Fruit fly (Drosophila melanogaster) whole organism, embryonic: ENCODE results near the gene CG31875.

Source experiments
- ATbp ChIP-seq: fragments of 200-800 bp; sonication (Bioruptor generic); optimal IDR thresholded peaks from 2 replicates; lab custom pipeline; 2017; ENCODE audit warnings: missing biosample characterization, mild to moderate bottlenecking, missing genetic modification characterization, missing genetic modification reagents
- Ada2b ChIP-seq: fragments of 200-800 bp; sonication (Bioruptor generic); IDR thresholded peaks from 2 replicates; pipeline ENCODE4 v1.3.6; 2022; ENCODE audit warnings: missing biosample characterization, missing genetic modification characterization
- Bgb ChIP-seq: fragments of 200-800 bp; sonication (Bioruptor generic); IDR thresholded peaks from 2 replicates; pipeline ENCODE4 v1.3.6; 2022; ENCODE audit warnings: missing biosample characterization, missing genetic modification characterization; ENCODE audit not compliant: partially characterized antibody
- CG10209 ChIP-seq: fragments of 200-800 bp; sonication (Bioruptor generic); optimal IDR thresholded peaks from 3 replicates; lab custom pipeline; 2017; ENCODE audit warnings: missing biosample characterization, mild to moderate bottlenecking, missing genetic modification characterization, missing genetic modification reagents
- CG10267 ChIP-seq: fragments of 200-800 bp; sonication (Bioruptor generic); optimal IDR thresholded peaks from 2 replicates; lab custom pipeline; 2018; ENCODE audit warnings: missing biosample characterization, mild to moderate bottlenecking, missing genetic modification characterization, moderate library complexity
- CG10274 ChIP-seq: fragments of 200-800 bp; sonication (Bioruptor generic); optimal IDR thresholded peaks from 3 replicates; lab custom pipeline; 2017; ENCODE audit warnings: missing biosample characterization, mild to moderate bottlenecking, missing genetic modification characterization
- CG10321 ChIP-seq: fragments of 200-800 bp; sonication (Bioruptor generic); IDR thresholded peaks from 2 replicates; pipeline ENCODE4 v1.3.6; 2022; ENCODE audit warnings: missing biosample characterization, missing genetic modification characterization
- CG11247 ChIP-seq: fragments of 200-800 bp; sonication (Bioruptor generic); IDR thresholded peaks from 2 replicates; pipeline ENCODE4 v1.3.6; 2022; ENCODE audit warnings: missing biosample characterization, missing genetic modification characterization
- CG11560 ChIP-seq: fragments of 200-800 bp; sonication (Bioruptor generic); IDR thresholded peaks from 3 replicates; pipeline ENCODE4 v1.3.6; 2022; ENCODE audit warnings: missing biosample characterization, missing genetic modification characterization
- CG12219 ChIP-seq: fragments of 200-800 bp; sonication (Bioruptor generic); optimal IDR thresholded peaks from 3 replicates; lab custom pipeline; 2018; ENCODE audit warnings: missing biosample characterization, mild to moderate bottlenecking, missing genetic modification characterization
- CG1233 ChIP-seq: fragments of 200-800 bp; sonication (Bioruptor generic); optimal IDR thresholded peaks from 4 replicates; lab custom pipeline; 2018; ENCODE audit warnings: missing biosample characterization, mild to moderate bottlenecking, missing genetic modification characterization
- CG13287 ChIP-seq: fragments of 200-800 bp; sonication (Bioruptor generic); IDR thresholded peaks from 2 replicates; pipeline ENCODE4 v1.3.6; 2022; ENCODE audit warnings: missing biosample characterization, missing genetic modification characterization; ENCODE audit not compliant: partially characterized antibody
- CG18011 ChIP-seq: fragments of 200-800 bp; sonication (Bioruptor generic); optimal IDR thresholded peaks from 2 replicates; lab custom pipeline; 2017; ENCODE audit warnings: missing biosample characterization, missing genetic modification characterization, mild to moderate bottlenecking, moderate library complexity, missing genotype
- CG2116 ChIP-seq: fragments of 200-800 bp; sonication (Bioruptor generic); optimal IDR thresholded peaks from 3 replicates; lab custom pipeline; 2018; ENCODE audit warnings: missing biosample characterization, mild to moderate bottlenecking, missing genetic modification characterization
- CG30020 ChIP-seq: fragments of 200-800 bp; optimal IDR thresholded peaks from 2 replicates; lab custom pipeline; 2019; ENCODE audit warnings: missing biosample characterization, mild to moderate bottlenecking, missing genetic modification characterization, moderate library complexity
- CG32772 ChIP-seq: fragments of 200-800 bp; sonication (Bioruptor generic); IDR thresholded peaks from 2 replicates; pipeline ENCODE4 v1.3.6; 2022; ENCODE audit warnings: missing biosample characterization, missing genetic modification characterization
- CG3407 ChIP-seq: fragments of 200-800 bp; sonication (Bioruptor generic); optimal IDR thresholded peaks from 2 replicates; lab custom pipeline; 2018; ENCODE audit warnings: missing biosample characterization, mild to moderate bottlenecking, missing genetic modification characterization
- CG34376 ChIP-seq: fragments of 200-800 bp; sonication (Bioruptor generic); optimal IDR thresholded peaks from 2 replicates; lab custom pipeline; 2018; ENCODE audit warnings: missing biosample characterization, mild to moderate bottlenecking, missing genetic modification characterization
- CG4360 ChIP-seq: fragments of 200-800 bp; sonication (Bioruptor generic); IDR thresholded peaks from 2 replicates; pipeline ENCODE4 v1.3.6; 2022; ENCODE audit warnings: missing biosample characterization, missing genetic modification characterization
- CG7556 ChIP-seq: fragments of 200-800 bp; sonication (Bioruptor generic); optimal IDR thresholded peaks from 2 replicates; lab custom pipeline; 2017; ENCODE audit warnings: missing biosample characterization, mild to moderate bottlenecking, missing genetic modification characterization
- CG7987 ChIP-seq: fragments of 200-800 bp; sonication (Bioruptor generic); optimal IDR thresholded peaks from 2 replicates; lab custom pipeline; 2018; ENCODE audit warnings: missing biosample characterization, mild to moderate bottlenecking, missing genetic modification characterization, moderate library complexity
- CG8765 ChIP-seq: fragments of 200-800 bp; sonication (Bioruptor generic); IDR thresholded peaks from 2 replicates; pipeline ENCODE4 v1.3.6; 2022; ENCODE audit warnings: missing biosample characterization, missing genetic modification characterization
- CG9817 ChIP-seq: fragments of 200-800 bp; sonication (Bioruptor generic); optimal IDR thresholded peaks from 2 replicates; lab custom pipeline; 2018; ENCODE audit warnings: missing biosample characterization, mild to moderate bottlenecking, missing genetic modification characterization, moderate library complexity
- Camta ChIP-seq: fragments of 200-800 bp; sonication (Bioruptor generic); optimal IDR thresholded peaks from 2 replicates; lab custom pipeline; 2016; ENCODE audit warnings: missing biosample characterization, missing genetic modification characterization
- D19B ChIP-seq: fragments of 200-800 bp; sonication (Bioruptor generic); optimal IDR thresholded peaks from 2 replicates; lab custom pipeline; 2017; ENCODE audit warnings: missing biosample characterization, mild to moderate bottlenecking, missing genetic modification characterization
- Dek ChIP-seq: fragments of 200-800 bp; sonication (Bioruptor generic); optimal IDR thresholded peaks from 3 replicates; lab custom pipeline; 2019; ENCODE audit warnings: missing biosample characterization, mild to moderate bottlenecking, missing genetic modification characterization, moderate library complexity
- Dip2 ChIP-seq: fragments of 200-800 bp; sonication (Bioruptor generic); IDR thresholded peaks from 2 replicates; pipeline ENCODE4 v1.3.6; 2022; ENCODE audit warnings: missing biosample characterization, missing genetic modification characterization
- Drgx ChIP-seq: fragments of 200-800 bp; sonication (Bioruptor generic); IDR thresholded peaks from 2 replicates; pipeline ENCODE4 v1.3.6; 2022; ENCODE audit warnings: missing biosample characterization, missing genetic modification characterization
- ERR ChIP-seq: fragments of 200-800 bp; sonication (Bioruptor generic); optimal IDR thresholded peaks from 2 replicates; lab custom pipeline; 2016; ENCODE audit warnings: missing biosample characterization, missing genetic modification characterization
- Fer3 ChIP-seq: fragments of 200-800 bp; sonication (Bioruptor generic); optimal IDR thresholded peaks from 2 replicates; lab custom pipeline; 2018; ENCODE audit warnings: missing biosample characterization, mild to moderate bottlenecking, missing genetic modification characterization, moderate library complexity
- H2.0 ChIP-seq: fragments of 200-800 bp; sonication (Bioruptor generic); IDR thresholded peaks from 2 replicates; pipeline ENCODE4 v1.3.6; 2022; ENCODE audit warnings: missing biosample characterization, missing genetic modification characterization
- Hmr ChIP-seq: fragments of 200-800 bp; sonication (Bioruptor generic); optimal IDR thresholded peaks from 3 replicates; lab custom pipeline; 2017; ENCODE audit warnings: mild to moderate bottlenecking, missing biosample characterization, missing genetic modification reagents, missing genetic modification characterization
- Max ChIP-seq: fragments of 200-800 bp; sonication (Bioruptor generic); optimal IDR thresholded peaks from 2 replicates; lab custom pipeline; 2016; ENCODE audit warnings: missing biosample characterization, mild to moderate bottlenecking, missing genetic modification characterization
- NfI ChIP-seq: fragments of 200-800 bp; sonication (Bioruptor generic); optimal IDR thresholded peaks from 3 replicates; lab custom pipeline; 2018; ENCODE audit warnings: missing biosample characterization, mild to moderate bottlenecking, missing genetic modification characterization, moderate library complexity
- Optix ChIP-seq: fragments of 200-800 bp; sonication (Bioruptor generic); IDR thresholded peaks from 3 replicates; pipeline ENCODE4 v1.3.6; 2022; ENCODE audit warnings: missing biosample characterization, missing genetic modification characterization
- Ravus ChIP-seq: fragments of 200-800 bp; sonication (Bioruptor generic); IDR thresholded peaks from 2 replicates; pipeline ENCODE4 v1.3.6; 2022; ENCODE audit warnings: missing biosample characterization, missing genetic modification characterization
- Side ChIP-seq: fragments of 200-800 bp; sonication (Bioruptor generic); optimal IDR thresholded peaks from 2 replicates; lab custom pipeline; 2016; ENCODE audit warnings: missing biosample characterization, missing genetic modification characterization
- Spps ChIP-seq: fragments of 200-800 bp; sonication (Bioruptor generic); optimal IDR thresholded peaks from 2 replicates; lab custom pipeline; 2018; ENCODE audit warnings: missing biosample characterization, mild to moderate bottlenecking, missing genetic modification characterization
- aop ChIP-seq: fragments of 200-800 bp; sonication (Bioruptor generic); IDR thresholded peaks from 2 replicates; pipeline ENCODE4 v1.3.6; 2022; ENCODE audit warnings: missing biosample characterization, missing genetic modification characterization
- cato ChIP-seq: fragments of 200-800 bp; sonication (Bioruptor generic); optimal IDR thresholded peaks from 2 replicates; lab custom pipeline; 2016; ENCODE audit warnings: missing biosample characterization, missing genetic modification characterization, borderline replicate concordance
- chn ChIP-seq: fragments of 200-800 bp; sonication (Bioruptor generic); optimal IDR thresholded peaks from 2 replicates; lab custom pipeline; 2016; ENCODE audit warnings: missing biosample characterization, missing genetic modification characterization
- da ChIP-seq: fragments of 200-800 bp; sonication (Bioruptor generic); optimal IDR thresholded peaks from 2 replicates; lab custom pipeline; 2016; ENCODE audit warnings: missing biosample characterization, missing genetic modification characterization
- dmrt11E ChIP-seq: fragments of 200-800 bp; sonication (Bioruptor generic); optimal IDR thresholded peaks from 3 replicates; lab custom pipeline; 2018; ENCODE audit warnings: missing biosample characterization, mild to moderate bottlenecking, missing genetic modification characterization, moderate library complexity
- gcm2 ChIP-seq: fragments of 200-800 bp; sonication (Bioruptor generic); optimal IDR thresholded peaks from 2 replicates; lab custom pipeline; 2016; ENCODE audit warnings: missing biosample characterization, missing genetic modification characterization
- grau ChIP-seq: fragments of 200-800 bp; optimal IDR thresholded peaks from 3 replicates; lab custom pipeline; 2019; ENCODE audit warnings: missing biosample characterization, mild to moderate bottlenecking, missing genetic modification characterization, moderate library complexity
- gt ChIP-seq: fragments of 200-800 bp; sonication (Bioruptor generic); IDR thresholded peaks from 2 replicates; pipeline ENCODE4 v1.3.6; 2022; ENCODE audit warnings: missing biosample characterization, missing genetic modification characterization
- repo ChIP-seq: fragments of 200-800 bp; sonication (Bioruptor generic); optimal IDR thresholded peaks from 2 replicates; lab custom pipeline; 2016; ENCODE audit warnings: missing biosample characterization, missing genetic modification characterization
- wek ChIP-seq: fragments of 200-800 bp; sonication (Bioruptor generic); optimal IDR thresholded peaks from 3 replicates; lab custom pipeline; 2018; ENCODE audit warnings: missing biosample characterization, mild to moderate bottlenecking, missing genetic modification characterization, moderate library complexity

CG31875 gene

dm6 chr2L:9966983-9967737 is 35.4 kb downstream of the CG31875 start, which contains the start of the genes Dref and RpL13 (continued):
- peak; percentile 99 for TF ChIP-seq CG34376 (GFP tag; lab: Kevin White, UChicago)
- peak; percentile 89 for TF ChIP-seq Fer3 (tag; lab: Kevin White, UChicago)
- no peak for TF ChIP-seq aop (GFP tag; lab: Robert Waterston, UW)
- peak; percentile 73 for TF ChIP-seq Max (GFP tag; lab: Kevin White, UChicago)
- TF ChIP-seq Side = peak; percentile 93
- peak; percentile 96 for TF ChIP-seq Hmr (GFP tag; lab: Kevin White, UChicago)
- TF ChIP-seq CG10274 (GFP tag; lab: Kevin White, UChicago) = peak; percentile 78
- TF ChIP-seq CG32772 = peak; percentile 37; the same call in 1 of the 2 replicates
- peak; percentile 64 for TF ChIP-seq chn (GFP tag; lab: Kevin White, UChicago)
- TF ChIP-seq CG10209 (GFP tag; lab: Kevin White, UChicago) = peak; percentile 88
- TF ChIP-seq Ravus = no peak
- peak; percentile 94 for TF ChIP-seq CG10267 (tag; lab: Kevin White, UChicago)
- TF ChIP-seq CG4360 = 0 out of 2 replicates have a peak, but pooled peaks have one; percentile 28
- TF ChIP-seq Dek (tag; lab: Kevin White, UChicago) = no peak
- TF ChIP-seq CG11247 (GFP tag; lab: Robert Waterston, UW) = peak; percentile 75
- peak; percentile 86 for TF ChIP-seq ATbp (GFP tag; lab: Kevin White, UChicago)
- TF ChIP-seq grau (tag; lab: Kevin White, UChicago) = peak; percentile 81
- peak; percentile 87 for TF ChIP-seq CG12219
- peak; percentile 80 for TF ChIP-seq gcm2
- TF ChIP-seq CG13287 = peak; percentile 85
- TF ChIP-seq H2.0 = peak; percentile 48; the same call in 1 of the 2 replicates
- peak; percentile 94 for TF ChIP-seq NfI (GFP tag; lab: Kevin White, UChicago)
- peak; percentile 78 for TF ChIP-seq Bgb (GFP tag; lab: Robert Waterston, UW)
- TF ChIP-seq dmrt11E (tag; lab: Kevin White, UChicago) = peak; percentile 70
- peak; percentile 62; the same call in 1 of the 2 replicates for TF ChIP-seq Ada2b (GFP tag; lab: Robert Waterston, UW)
- TF ChIP-seq da (GFP tag; lab: Kevin White, UChicago) = peak; percentile 61
- TF ChIP-seq Dip2 (GFP tag; lab: Robert Waterston, UW) = no peak
- peak; percentile 84 for TF ChIP-seq CG7556 (GFP tag; lab: Kevin White, UChicago)
- peak; percentile 65 for TF ChIP-seq cato (GFP tag; lab: Kevin White, UChicago)
- TF ChIP-seq CG7987 (GFP tag; lab: Kevin White, UChicago) = peak; percentile 99
- TF ChIP-seq Spps (tag; lab: Kevin White, UChicago) = peak; percentile 74
- TF ChIP-seq Camta (GFP tag; lab: Kevin White, UChicago) = peak; percentile 88
- TF ChIP-seq gt (GFP tag; lab: Robert Waterston, UW) = 0 out of 2 replicates have a peak, but pooled peaks have one; percentile 16
- peak; percentile 74 for TF ChIP-seq ERR (GFP tag; lab: Kevin White, UChicago)
- 0 out of 3 replicates have a peak, but pooled peaks have one; percentile 11 for TF ChIP-seq CG11560 (tag; lab: Robert Waterston, UW)
- peak; percentile 91 for TF ChIP-seq wek (GFP tag; lab: Kevin White, UChicago)
- TF ChIP-seq D19B = peak; percentile 75
- TF ChIP-seq CG10321 (GFP tag; lab: Robert Waterston, UW) = peak; percentile 63
- peak; percentile 80 for TF ChIP-seq CG30020 (tag; lab: Kevin White, UChicago)
- TF ChIP-seq CG8765 (GFP tag; lab: Robert Waterston, UW) = peak; percentile 61; the same call in 1 of the 2 replicates
- TF ChIP-seq CG2116 (GFP tag; lab: Kevin White, UChicago) = peak; percentile 96
- peak; percentile 80 for TF ChIP-seq CG9817 (tag; lab: Kevin White, UChicago)
- peak; percentile 85 for TF ChIP-seq CG18011 (GFP tag; lab: Kevin White, UChicago)
- peak; percentile 38; the same call in 1 of the 2 replicates for TF ChIP-seq Drgx
- peak; percentile 88 for TF ChIP-seq CG3407 (GFP tag; lab: Kevin White, UChicago)
- peak; percentile 93 for TF ChIP-seq CG1233 (GFP tag; lab: Kevin White, UChicago)
- TF ChIP-seq Optix (GFP tag; lab: Robert Waterston, UW) = peak; percentile 65
- TF ChIP-seq repo (GFP tag; lab: Kevin White, UChicago) = peak; percentile 58
